Fruit fly (Drosophila melanogaster) whole organism, embryonic: ENCODE data around the gene CG8372.

Source experiments
- B-H1 ChIP-seq: fragments of 200-800 bp; sonication (Bioruptor generic); IDR thresholded peaks from 3 replicates; pipeline ENCODE4 v1.3.6; 2022; ENCODE audit warnings: missing biosample characterization, missing genetic modification characterization
- C15 ChIP-seq: fragments of 200-800 bp; sonication (Bioruptor generic); IDR thresholded peaks from 3 replicates; pipeline ENCODE4 v1.3.6; 2022; ENCODE audit warnings: missing biosample characterization, missing genetic modification characterization
- CG11085 ChIP-seq: fragments of 200-800 bp; sonication (Bioruptor generic); IDR thresholded peaks from 2 replicates; pipeline ENCODE4 v1.3.6; 2022; ENCODE audit warnings: missing biosample characterization, missing genetic modification characterization
- CG12155 ChIP-seq: fragments of 200-800 bp; sonication (Bioruptor generic); optimal IDR thresholded peaks from 3 replicates; lab custom pipeline; 2016; ENCODE audit warnings: missing biosample characterization, missing genetic modification characterization
- CG12769 ChIP-seq: fragments of 200-800 bp; sonication (Bioruptor generic); optimal IDR thresholded peaks from 2 replicates; lab custom pipeline; 2019; ENCODE audit warnings: missing biosample characterization, mild to moderate bottlenecking, missing genetic modification characterization, moderate library complexity
- CG14014 ChIP-seq: fragments of 200-800 bp; sonication (Bioruptor generic); IDR thresholded peaks from 2 replicates; pipeline ENCODE4 v1.3.6; 2022; ENCODE audit warnings: missing biosample characterization, missing genetic modification characterization
- CG14667 ChIP-seq: fragments of 200-800 bp; sonication (Bioruptor generic); IDR thresholded peaks from 2 replicates; pipeline ENCODE4 v1.3.6; 2022; ENCODE audit warnings: missing biosample characterization, missing genetic modification characterization
- CG17186 ChIP-seq: fragments of 200-800 bp; sonication (Bioruptor generic); optimal IDR thresholded peaks from 3 replicates; lab custom pipeline; 2017; ENCODE audit warnings: missing biosample characterization, missing genetic modification reagents, missing genetic modification characterization
- CG18476 ChIP-seq: fragments of 200-800 bp; sonication (Bioruptor generic); optimal IDR thresholded peaks from 2 replicates; lab custom pipeline; 2016; ENCODE audit warnings: missing biosample characterization, mild to moderate bottlenecking, missing genetic modification characterization
- CG2889 ChIP-seq: fragments of 200-800 bp; sonication (Bioruptor generic); IDR thresholded peaks from 3 replicates; pipeline ENCODE4 v1.3.6; 2022; ENCODE audit warnings: missing biosample characterization, missing genetic modification characterization
- CG31441 ChIP-seq: fragments of 200-800 bp; sonication (Bioruptor generic); IDR thresholded peaks from 2 replicates; pipeline ENCODE4 v1.3.6; 2022; ENCODE audit warnings: missing biosample characterization, missing genetic modification characterization
- CG32532 ChIP-seq: fragments of 200-800 bp; sonication (Bioruptor generic); IDR thresholded peaks from 2 replicates; pipeline ENCODE4 v1.3.6; 2022; ENCODE audit warnings: missing biosample characterization, missing genetic modification characterization
- CG3281 ChIP-seq: fragments of 200-800 bp; sonication (Bioruptor generic); optimal IDR thresholded peaks from 3 replicates; lab custom pipeline; 2017; ENCODE audit warnings: missing biosample characterization, mild to moderate bottlenecking, missing genetic modification characterization
- CG33557 ChIP-seq: fragments of 200-800 bp; sonication (Bioruptor generic); optimal IDR thresholded peaks from 2 replicates; lab custom pipeline; 2019; ENCODE audit warnings: missing biosample characterization, mild to moderate bottlenecking, missing genetic modification characterization, moderate library complexity
- CG4404 ChIP-seq: fragments of 200-800 bp; sonication (Bioruptor generic); IDR thresholded peaks from 2 replicates; pipeline ENCODE4 v1.3.6; 2022; ENCODE audit warnings: missing biosample characterization, missing genetic modification characterization
- CG6854 ChIP-seq: fragments of 200-800 bp; sonication (Bioruptor generic); optimal IDR thresholded peaks from 3 replicates; lab custom pipeline; 2017; ENCODE audit warnings: missing biosample characterization, mild to moderate bottlenecking, missing genetic modification characterization
- CG7357 ChIP-seq: fragments of 200-800 bp; sonication (Bioruptor generic); IDR thresholded peaks from 3 replicates; pipeline ENCODE4 v1.3.6; 2022; ENCODE audit warnings: missing biosample characterization, missing genetic modification characterization
- CG8281 ChIP-seq: fragments of 200-800 bp; sonication (Bioruptor generic); optimal IDR thresholded peaks from 2 replicates; lab custom pipeline; 2018; ENCODE audit warnings: missing biosample characterization, mild to moderate bottlenecking, missing genetic modification characterization, moderate library complexity
- CG8765 ChIP-seq: fragments of 200-800 bp; sonication (Bioruptor generic); IDR thresholded peaks from 2 replicates; pipeline ENCODE4 v1.3.6; 2022; ENCODE audit warnings: missing biosample characterization, missing genetic modification characterization
- CG9215 ChIP-seq: fragments of 200-800 bp; sonication (Bioruptor generic); IDR thresholded peaks from 2 replicates; pipeline ENCODE4 v1.3.6; 2022; ENCODE audit warnings: missing biosample characterization, missing genetic modification characterization
- CG9609 ChIP-seq: fragments of 200-800 bp; sonication (Bioruptor generic); optimal IDR thresholded peaks from 3 replicates; lab custom pipeline; 2016; ENCODE audit warnings: missing biosample characterization, missing genetic modification characterization
- CHES-1-like ChIP-seq: fragments of 200-800 bp; sonication (Bioruptor generic); optimal IDR thresholded peaks from 2 replicates; lab custom pipeline; 2016; ENCODE audit warnings: missing biosample characterization, missing genetic modification characterization
- CTCF ChIP-seq: fragments of 200-800 bp; sonication (Bioruptor generic); optimal IDR thresholded peaks from 2 replicates; lab custom pipeline; 2017; ENCODE audit warnings: missing biosample characterization, mild to moderate bottlenecking, missing genetic modification characterization, moderate library complexity
- Dp ChIP-seq: fragments of 200-800 bp; sonication (Bioruptor generic); optimal IDR thresholded peaks from 2 replicates; lab custom pipeline; 2018; ENCODE audit warnings: missing biosample characterization, mild to moderate bottlenecking, missing genetic modification characterization, moderate library complexity
- Fer1 ChIP-seq: fragments of 200-800 bp; sonication (Bioruptor generic); optimal IDR thresholded peaks from 2 replicates; lab custom pipeline; 2017; ENCODE audit warnings: missing biosample characterization, mild to moderate bottlenecking, missing genetic modification characterization
- HHEX ChIP-seq: fragments of 200-800 bp; sonication (Bioruptor generic); optimal IDR thresholded peaks from 3 replicates; lab custom pipeline; 2017; ENCODE audit warnings: missing biosample characterization, mild to moderate bottlenecking, missing genetic modification characterization, missing genetic modification reagents
- Hmr ChIP-seq: fragments of 200-800 bp; sonication (Bioruptor generic); optimal IDR thresholded peaks from 3 replicates; lab custom pipeline; 2017; ENCODE audit warnings: mild to moderate bottlenecking, missing biosample characterization, missing genetic modification reagents, missing genetic modification characterization
- Kr ChIP-seq: fragments of 200-800 bp; sonication (Bioruptor generic); optimal IDR thresholded peaks from 2 replicates; lab custom pipeline; 2017; ENCODE audit warnings: missing biosample characterization, mild to moderate bottlenecking, missing genetic modification characterization
- Lhr ChIP-seq: fragments of 200-800 bp; sonication (Bioruptor generic); optimal IDR thresholded peaks from 3 replicates; lab custom pipeline; 2017; ENCODE audit warnings: mild to moderate bottlenecking, missing biosample characterization, missing genetic modification reagents, missing genetic modification characterization
- Meics ChIP-seq: fragments of 200-800 bp; sonication (Bioruptor generic); optimal IDR thresholded peaks from 2 replicates; lab custom pipeline; 2017; ENCODE audit warnings: missing biosample characterization, mild to moderate bottlenecking, missing genetic modification characterization
- Mrtf ChIP-seq: fragments of 200-800 bp; sonication (Bioruptor generic); IDR thresholded peaks from 3 replicates; pipeline ENCODE4 v1.3.6; 2022; ENCODE audit warnings: missing biosample characterization, missing genetic modification characterization
- NK7.1 ChIP-seq: fragments of 200-800 bp; sonication (Bioruptor generic); optimal IDR thresholded peaks from 3 replicates; lab custom pipeline; 2016; ENCODE audit warnings: missing biosample characterization, missing genetic modification characterization
- NfI ChIP-seq: fragments of 200-800 bp; sonication (Bioruptor generic); optimal IDR thresholded peaks from 3 replicates; lab custom pipeline; 2018; ENCODE audit warnings: missing biosample characterization, mild to moderate bottlenecking, missing genetic modification characterization, moderate library complexity
- Rfx ChIP-seq: fragments of 200-800 bp; sonication (Bioruptor generic); IDR thresholded peaks from 2 replicates; pipeline ENCODE4 v1.3.6; 2022; ENCODE audit warnings: missing biosample characterization, missing genetic modification characterization
- YL-1 ChIP-seq: fragments of 200-800 bp; sonication (Bioruptor generic); optimal IDR thresholded peaks from 3 replicates; lab custom pipeline; 2017; ENCODE audit warnings: missing biosample characterization, mild to moderate bottlenecking, missing genetic modification characterization
- abd-A ChIP-seq: fragments of 200-800 bp; sonication (Bioruptor generic); optimal IDR thresholded peaks from 3 replicates; lab custom pipeline; 2019; ENCODE audit warnings: missing biosample characterization, mild to moderate bottlenecking, missing genetic modification characterization, moderate library complexity
- chinmo ChIP-seq: fragments of 200-800 bp; sonication (Bioruptor generic); IDR thresholded peaks from 4 replicates; pipeline ENCODE4 v1.3.6; 2022; ENCODE audit warnings: missing biosample characterization, missing genetic modification characterization; ENCODE audit not compliant: partially characterized antibody
- cwo ChIP-seq: fragments of 200-800 bp; sonication (Bioruptor generic); optimal IDR thresholded peaks from 3 replicates; lab custom pipeline; 2017; ENCODE audit warnings: missing biosample characterization, missing genetic modification characterization, mild to moderate bottlenecking, moderate library complexity, missing genetic modification reagents
- dm ChIP-seq: fragments of 200-800 bp; sonication (Bioruptor generic); optimal IDR thresholded peaks from 3 replicates; lab custom pipeline; 2016; ENCODE audit warnings: missing biosample characterization, missing genetic modification characterization
- hb ChIP-seq: fragments of 200-800 bp; sonication (Bioruptor generic); IDR thresholded peaks from 3 replicates; pipeline ENCODE4 v1.3.6; 2022; ENCODE audit warnings: missing biosample characterization, missing genetic modification characterization; ENCODE audit not compliant: partially characterized antibody
- jigr1 ChIP-seq: fragments of 200-800 bp; sonication (Bioruptor generic); IDR thresholded peaks from 3 replicates; pipeline ENCODE4 v1.3.6; 2022; ENCODE audit warnings: missing biosample characterization, missing genetic modification characterization
- knrl ChIP-seq: fragments of 200-800 bp; sonication (Bioruptor generic); IDR thresholded peaks from 3 replicates; pipeline ENCODE4 v1.3.6; 2022; ENCODE audit warnings: missing biosample characterization, missing genetic modification characterization; ENCODE audit not compliant: partially characterized antibody
- org-1 ChIP-seq: fragments of 200-800 bp; sonication (Bioruptor generic); optimal IDR thresholded peaks from 2 replicates; lab custom pipeline; 2017; ENCODE audit warnings: missing biosample characterization, missing genetic modification characterization
- pum ChIP-seq: fragments of 200-800 bp; sonication (Bioruptor generic); optimal IDR thresholded peaks from 2 replicates; lab custom pipeline; 2016; ENCODE audit warnings: missing biosample characterization, missing genetic modification characterization
- ro ChIP-seq: fragments of 200-800 bp; sonication (Bioruptor generic); IDR thresholded peaks from 2 replicates; pipeline ENCODE4 v1.3.6; 2022; ENCODE audit warnings: missing biosample characterization, missing genetic modification characterization
- sd ChIP-seq: fragments of 200-800 bp; sonication (Bioruptor generic); optimal IDR thresholded peaks from 3 replicates; lab custom pipeline; 2018; ENCODE audit warnings: missing biosample characterization, mild to moderate bottlenecking, missing genetic modification characterization, moderate library complexity
- toy ChIP-seq: fragments of 200-800 bp; sonication (Bioruptor generic); IDR thresholded peaks from 2 replicates; pipeline ENCODE4 v1.3.6; 2022; ENCODE audit warnings: missing biosample characterization, missing genetic modification characterization
- vnd ChIP-seq: fragments of 200-800 bp; sonication (Bioruptor generic); IDR thresholded peaks from 3 replicates; pipeline ENCODE4 v1.3.6; 2022; ENCODE audit warnings: missing biosample characterization, missing genetic modification characterization; ENCODE audit not compliant: partially characterized antibody
- yki ChIP-seq: fragments of >200 bp; optimal IDR thresholded peaks from 3 replicates; lab custom pipeline; 2018

The CG8372 gene

DNA sequence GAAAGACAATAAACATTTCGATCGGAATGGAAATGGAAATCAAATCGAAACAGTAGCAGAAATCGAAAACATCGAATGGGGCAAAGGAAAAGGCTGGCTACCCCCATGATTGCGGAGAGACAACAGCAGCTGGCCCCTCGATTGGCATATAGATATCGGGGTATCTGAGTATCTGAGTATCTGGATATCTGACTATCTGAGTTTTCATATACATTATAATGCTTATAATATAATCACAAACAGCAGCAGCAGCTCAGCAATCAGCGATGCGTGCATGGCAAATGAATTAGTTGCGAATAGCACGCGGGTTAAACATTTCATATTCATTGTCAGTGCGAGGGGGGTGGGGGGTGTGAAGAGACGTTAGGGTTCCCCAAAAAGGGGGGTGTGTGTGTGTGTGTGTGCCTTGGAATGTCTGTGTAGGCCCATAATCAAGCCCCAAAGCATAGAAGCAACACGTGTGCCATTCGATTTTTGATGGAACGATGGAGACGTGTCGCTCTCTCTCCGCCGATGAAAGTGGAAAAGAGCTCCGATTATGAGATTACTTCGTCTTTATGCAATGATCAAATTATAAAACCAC is 42.0 kb downstream of the CG8372 start (continued):
- TF ChIP-seq sd (tag; lab: Kevin White, UChicago) (peak; percentile 93), CTCF (GFP tag; lab: Kevin White, UChicago) (no peak), cwo (GFP tag; lab: Kevin White, UChicago) (peak; percentile 49), vnd (GFP tag; lab: Robert Waterston, UW) (no peak), YL-1 (GFP tag; lab: Kevin White, UChicago) (no peak), Mrtf (GFP tag; lab: Robert Waterston, UW) (no peak), CG6854 (GFP tag; lab: Kevin White, UChicago) (no peak), CG3281 (GFP tag; lab: Kevin White, UChicago) (no peak), Fer1 (GFP tag; lab: Kevin White, UChicago) (no peak), ro (no peak), abd-A (tag; lab: Kevin White, UChicago) (peak; percentile 22), dm (GFP tag; lab: Kevin White, UChicago) (no peak), chinmo (GFP tag; lab: Robert Waterston, UW) (0 out of 4 replicates have a peak, but pooled peaks have one; percentile 26), NfI (GFP tag; lab: Kevin White, UChicago) (no peak), CG14014 (GFP tag; lab: Robert Waterston, UW) (no peak), CG18476 (GFP tag; lab: Kevin White, UChicago) (no peak), CG9215 (GFP tag; lab: Robert Waterston, UW) (no peak), NK7.1 (GFP tag; lab: Kevin White, UChicago) (no peak), CG12769 (tag; lab: Kevin White, UChicago) (peak; percentile 37), CG7357 (no peak)

- TF ChIP-seq CG8765 (GFP tag; lab: Robert Waterston, UW) (no peak), toy (GFP tag; lab: Robert Waterston, UW) (no peak), Lhr (no peak), Meics (GFP tag; lab: Kevin White, UChicago) (no peak), org-1 (GFP tag; lab: Kevin White, UChicago) (no peak), CG17186 (GFP tag; lab: Kevin White, UChicago) (no peak), CG9609 (GFP tag; lab: Kevin White, UChicago) (no peak), Rfx (GFP tag; lab: Robert Waterston, UW) (no peak), CG11085 (no peak), CG8281 (tag; lab: Kevin White, UChicago) (no peak), pum (GFP tag; lab: Kevin White, UChicago) (no peak)
These were observed 44.6 kb downstream of the CG8372 start for dm6 chr2L:8168075-8168474.

DNA sequence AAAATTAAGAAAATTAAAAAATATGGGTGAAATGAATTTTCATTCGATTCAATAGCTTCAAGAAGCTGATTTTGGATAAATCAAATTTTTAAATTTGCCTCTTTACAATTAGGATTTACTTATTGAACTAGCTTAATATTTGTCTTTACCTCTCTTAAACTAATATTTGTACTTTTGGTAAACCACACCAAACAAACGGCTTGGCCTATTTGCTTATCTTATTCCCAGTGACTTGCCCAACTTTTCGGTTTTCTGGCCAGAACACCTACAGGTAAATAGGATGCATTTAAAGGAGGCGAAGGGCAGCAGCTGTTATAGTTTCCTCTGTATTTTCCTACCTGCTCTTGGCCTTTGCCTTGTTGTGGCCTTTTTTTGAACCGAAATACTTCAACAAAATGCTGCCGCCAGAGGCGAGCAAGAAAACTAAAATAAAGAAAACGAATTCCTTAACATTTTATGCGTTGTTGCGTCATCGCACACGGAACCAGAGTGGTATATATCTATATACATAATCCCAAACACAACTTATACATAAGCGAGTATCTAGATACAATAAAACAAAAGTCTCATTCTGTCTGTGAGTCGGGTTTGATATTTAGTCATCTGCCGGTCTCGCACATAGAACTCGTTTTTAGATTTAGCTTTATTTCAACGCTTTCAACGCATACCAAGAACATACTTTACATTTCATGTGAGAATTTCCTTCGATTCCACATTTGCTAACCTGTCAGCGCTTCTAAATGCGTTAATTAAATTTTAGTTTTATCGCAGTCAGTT is 46.7 kb downstream of the CG8372 start:
- TF ChIP-seq hb (GFP tag; lab: Robert Waterston, UW) (no peak), CG2889 (GFP tag; lab: Robert Waterston, UW) (no peak), Hmr (GFP tag; lab: Kevin White, UChicago) (no peak), CHES-1-like (GFP tag; lab: Kevin White, UChicago) (no peak), knrl (GFP tag; lab: Robert Waterston, UW) (no peak), jigr1 (GFP tag; lab: Robert Waterston, UW) (no peak), HHEX (GFP tag; lab: Kevin White, UChicago) (peak; percentile 1), Dp (no peak), CG14667 (GFP tag; lab: Robert Waterston, UW) (no peak), B-H1 (no peak), CG33557 (GFP tag; lab: Kevin White, UChicago) (peak; percentile 57), CG32532 (GFP tag; lab: Robert Waterston, UW) (no peak), CG12155 (GFP tag; lab: Kevin White, UChicago) (no peak), yki (no peak), C15 (GFP tag; lab: Robert Waterston, UW) (no peak), CG31441 (GFP tag; lab: Robert Waterston, UW) (no peak), CG4404 (GFP tag; lab: Robert Waterston, UW) (no peak), Kr (GFP tag; lab: Kevin White, UChicago) (peak; percentile 47)
